Worm (Caenorhabditis elegans): ENCODE results near the gene tomm-70.

DNA sequence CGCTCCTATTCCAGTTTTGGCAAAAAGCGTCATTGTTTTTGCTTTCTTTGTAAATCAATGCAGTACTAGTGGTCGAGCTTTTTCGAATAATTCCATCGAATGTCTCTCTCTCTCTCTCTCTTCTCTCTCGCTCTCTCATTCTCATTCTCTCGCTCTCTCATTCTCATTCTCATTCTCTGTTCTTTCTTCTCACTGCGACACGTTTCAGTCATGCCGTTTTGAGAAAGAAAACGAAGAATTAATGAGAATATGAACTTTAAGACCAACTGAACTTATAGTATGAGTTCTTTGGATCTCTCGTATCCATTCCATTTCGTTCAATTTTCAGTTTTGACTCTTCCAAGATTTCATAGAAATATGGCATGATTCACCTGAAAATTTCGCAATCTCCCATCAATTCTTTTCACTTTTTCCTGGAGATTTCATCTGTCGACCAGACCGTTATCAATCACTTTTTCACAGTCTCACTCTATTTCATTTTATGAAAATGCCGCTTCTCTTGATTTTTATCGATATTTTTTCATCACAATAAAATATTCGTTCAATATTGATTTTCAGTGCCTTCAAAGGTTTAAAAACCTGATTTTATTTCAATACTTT lies 18.0 kb upstream of the tomm-70 start:
- TF ChIP-seq ama-1 (optimal IDR thresholded peaks at IDR 0.05), result no peak
- no peak for TF ChIP-seq hmbx-1 (tag; optimal IDR thresholded peaks at IDR 0.05)
- no peak for TF ChIP-seq flt-1 (GFP tag; IDR thresholded peaks at IDR 0.05)
